Worm (Caenorhabditis elegans): ENCODE data around the gene M01D1.12.
"Not testable (repeated sequence)": the region's sequence is repeated elsewhere in the genome, so short reads cannot be mapped to it uniquely, and the experiment has no call there.

Gene M01D1.12

DNA sequence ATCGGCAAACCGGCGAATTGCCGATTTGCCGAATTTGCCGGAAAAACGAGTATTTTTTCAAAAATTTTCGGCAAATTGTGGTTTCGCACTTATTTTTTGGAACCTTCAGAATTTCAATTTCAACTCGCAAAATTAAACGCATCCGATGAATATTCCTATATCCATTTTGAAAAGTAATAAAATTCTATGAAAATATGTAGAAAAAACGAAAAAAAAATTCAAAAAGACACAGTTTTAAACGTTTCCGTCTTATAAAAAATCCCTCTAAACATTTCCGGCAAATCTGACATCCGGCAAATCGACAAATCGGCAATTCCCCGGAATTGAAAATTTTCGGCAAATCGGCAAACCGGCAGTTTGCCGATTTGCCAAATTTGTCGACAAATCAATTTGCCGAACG, 18.9 kb downstream of the M01D1.12 start, which contains the start of gene str-148:
TSS of gene str-148 (plus strand) at position 301 of the 400 bp plus-strand sequence.
- no peak for TF ChIP-seq unc-62 (GFP tag; optimal IDR thresholded peaks at IDR 0.05)

DNA sequence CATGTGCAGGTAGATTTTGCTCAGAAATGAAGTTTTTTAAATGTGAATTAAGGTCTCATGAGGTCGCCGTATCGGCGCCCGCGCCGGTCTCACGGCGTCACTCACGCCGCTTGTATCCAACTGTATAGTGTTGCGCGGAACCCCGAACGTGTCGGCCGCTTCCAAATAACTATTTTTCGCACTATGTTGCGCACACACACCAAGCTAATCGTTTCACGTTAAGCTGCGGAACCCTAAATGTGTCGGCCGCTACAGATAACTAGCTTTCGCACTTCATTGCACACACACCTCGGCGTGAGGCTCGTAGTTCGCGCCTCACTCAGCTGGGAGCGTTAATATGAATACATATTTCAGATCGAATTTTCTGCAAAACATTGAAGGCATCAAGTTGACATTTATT, 20.2 kb downstream of the M01D1.12 start:
- no peak for TF ChIP-seq unc-62 (GFP tag; optimal IDR thresholded peaks at IDR 0.05)

- TF ChIP-seq unc-62 (GFP tag; optimal IDR thresholded peaks at IDR 0.05) = no peak
Measured at ce11 chrII:1049849-1050248, 23.1 kb downstream of the M01D1.12 start, which contains the start of gene fbxb-40. Gene fbxb-40, minus strand, starts transcription at chrII:1049949.

DNA sequence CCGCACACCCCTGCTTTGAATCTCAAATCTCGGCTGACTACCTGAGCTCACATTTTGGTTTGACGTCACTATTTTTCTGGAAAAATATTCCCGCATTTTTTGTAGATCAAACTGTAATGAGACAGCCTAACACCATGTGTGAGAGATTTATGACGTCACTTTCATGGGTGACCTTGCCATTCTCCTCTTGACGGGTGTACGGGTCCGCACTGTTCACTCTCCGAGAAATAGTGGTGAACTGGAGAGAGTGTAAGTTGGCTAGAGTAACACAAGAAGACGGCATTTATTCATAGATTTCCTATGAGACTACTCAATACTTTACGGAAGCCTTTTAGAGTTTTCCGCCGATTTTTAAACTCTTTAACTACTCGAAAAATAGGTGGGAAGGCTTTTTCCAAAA, 28.0 kb downstream of the M01D1.12 start, which contains the start of gene K02E7.7:
TSS of gene K02E7.7 (plus strand) at position 301 of the 400 bp plus-strand sequence.
- not testable (repeated sequence) for TF ChIP-seq unc-62 (GFP tag; optimal IDR thresholded peaks at IDR 0.05)

DNA sequence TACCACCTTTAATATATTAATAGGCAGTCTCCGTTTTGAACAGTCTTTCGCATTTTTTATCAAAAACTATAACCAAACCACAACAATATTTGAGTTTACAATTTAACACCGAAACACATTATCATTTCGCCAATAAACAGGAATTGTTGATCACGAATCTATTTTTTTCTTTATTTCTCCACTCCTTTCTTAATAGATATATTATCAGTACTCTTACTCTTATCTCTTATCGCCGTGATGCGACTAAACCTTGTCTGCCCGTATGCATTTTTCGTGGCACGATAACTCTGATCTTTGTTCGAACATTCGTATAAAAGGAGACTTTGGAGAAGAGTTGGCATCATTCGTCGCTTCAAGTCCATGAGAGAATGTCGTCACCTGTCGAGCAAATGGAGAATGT, 30.1 kb downstream of the M01D1.12 start:
- no peak for TF ChIP-seq unc-62 (GFP tag; optimal IDR thresholded peaks at IDR 0.05)

DNA sequence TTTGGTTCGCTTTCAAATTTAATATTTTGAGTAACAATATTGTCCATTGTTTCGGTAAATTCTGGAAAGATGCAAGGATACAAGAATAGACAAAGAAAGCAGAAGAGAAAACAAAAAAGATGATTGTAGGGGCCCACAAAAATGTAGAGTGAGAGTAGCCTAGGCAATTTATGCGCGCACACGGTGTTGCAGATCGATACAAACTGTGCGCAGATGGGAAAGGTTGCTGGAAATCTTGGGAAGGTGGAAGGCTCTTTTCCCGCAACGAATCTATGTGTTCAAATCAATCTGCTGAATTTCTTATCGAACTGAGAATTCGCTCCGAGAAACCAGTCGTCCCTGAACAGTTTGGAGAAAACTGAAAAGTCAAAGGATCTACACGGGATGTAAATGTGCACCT, 33.9 kb downstream of the M01D1.12 start, which contains the start of gene btb-10:
TSS of gene btb-10 (minus strand) at position 101 of the 400 bp plus-strand sequence.
- not testable (repeated sequence) for TF ChIP-seq unc-62 (GFP tag; optimal IDR thresholded peaks at IDR 0.05)

- no peak for TF ChIP-seq unc-62 (GFP tag; optimal IDR thresholded peaks at IDR 0.05)
Measured at ce11 chrII:1063926-1064325, 37.2 kb downstream of the M01D1.12 start.

- TF ChIP-seq unc-62 (GFP tag; optimal IDR thresholded peaks at IDR 0.05) = no peak
Measured at ce11 chrII:1066907-1067306, 40.1 kb downstream of the M01D1.12 start, which contains the start of gene K02E7.10. Gene K02E7.10, minus strand, starts transcription at chrII:1067007.

ce11 chrII:1070875-1071274, 44.1 kb downstream of the M01D1.12 start, which contains the start of gene K02E7.12:
Gene K02E7.12, plus strand, starts transcription at chrII:1071175.
- no peak for TF ChIP-seq unc-62 (GFP tag; optimal IDR thresholded peaks at IDR 0.05)

DNA sequence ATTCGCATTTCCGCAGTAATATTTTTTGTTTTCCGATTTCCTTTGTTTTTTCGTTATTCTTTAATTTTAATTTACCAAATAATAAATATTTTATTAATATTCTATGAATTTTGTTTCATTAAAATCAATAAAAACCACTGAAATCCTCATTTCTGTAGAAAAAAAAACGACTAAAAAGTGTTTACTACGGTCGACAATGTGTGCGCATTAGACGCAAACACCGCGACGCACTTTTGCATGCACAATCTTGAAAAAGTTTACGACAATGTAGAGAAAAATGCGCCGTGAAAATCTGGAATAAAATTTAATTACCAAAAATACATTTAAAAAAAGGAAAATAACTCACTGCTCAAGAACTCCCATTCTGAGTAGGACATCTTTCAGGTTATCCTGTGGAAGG, 44.7 kb downstream of the M01D1.12 start:
- TF ChIP-seq unc-62 (GFP tag; optimal IDR thresholded peaks at IDR 0.05) = no peak

- no peak for TF ChIP-seq unc-62 (GFP tag; optimal IDR thresholded peaks at IDR 0.05)
Measured at ce11 chrII:1072106-1072505, 45.3 kb downstream of the M01D1.12 start, which contains the start of gene K02E7.4. Gene K02E7.4, plus strand, starts transcription at chrII:1072406.

ce11 chrII:1075424-1075823, 48.7 kb downstream of the M01D1.12 start, which contains the start of gene K02E7.11:
Gene K02E7.11, minus strand, starts transcription at chrII:1075524.
- no peak for TF ChIP-seq unc-62 (GFP tag; optimal IDR thresholded peaks at IDR 0.05)

All from whole organism, dauer.